Fruit fly (Drosophila melanogaster) Kc167 (cell line): Measurements from ENCODE around the gene can.

Experiments
- Myc ChIP-seq: fragments of >200 bp; optimal IDR thresholded peaks from 2 replicates; lab custom pipeline; 2017; ENCODE audit warnings: missing external identifiers
- Sin3A ChIP-seq: fragments of >200 bp; optimal IDR thresholded peaks from 2 replicates; lab custom pipeline; 2018; ENCODE audit warnings: missing external identifiers
- h ChIP-seq: fragments of >200 bp; optimal IDR thresholded peaks from 3 replicates; lab custom pipeline; 2018; ENCODE audit warnings: missing external identifiers
- insv ChIP-seq: fragments of >200 bp; optimal IDR thresholded peaks from 3 replicates; lab custom pipeline; 2018; ENCODE audit warnings: missing external identifiers
- psq ChIP-seq: fragments of >200 bp; optimal IDR thresholded peaks from 2 replicates; lab custom pipeline; 2017; ENCODE audit warnings: missing external identifiers
- ttk ChIP-seq: sonication (Bioruptor generic); optimal IDR thresholded peaks from 2 replicates; lab custom pipeline; 2017; ENCODE audit warnings: missing external identifiers

can gene

dm6 chr3L:10246226-10246778, 20.6 kb downstream of the can start:
- TF ChIP-seq ttk (lab: Kevin White, UChicago) (no peak), Myc (lab: Kevin White, UChicago) (no peak), insv (no peak), psq (lab: Kevin White, UChicago) (no peak), Sin3A (lab: Kevin White, UChicago) (no peak), h (lab: Kevin White, UChicago) (no peak)

- TF ChIP-seq Myc (lab: Kevin White, UChicago): no peak
- no peak for TF ChIP-seq h (lab: Kevin White, UChicago)
Observed at dm6 chr3L:10244606-10245005, 22.3 kb downstream of the can start, which contains the start of gene Or67c. TSS of gene Or67c (minus strand) at chr3L:10244706.

- no peak for TF ChIP-seq insv
- no peak for TF ChIP-seq h (lab: Kevin White, UChicago)
- no peak for TF ChIP-seq Sin3A (lab: Kevin White, UChicago)
- no peak for TF ChIP-seq ttk (lab: Kevin White, UChicago)
- no peak for TF ChIP-seq psq (lab: Kevin White, UChicago)
- no peak for TF ChIP-seq Myc (lab: Kevin White, UChicago)
Observed at dm6 chr3L:10242243-10242642, 24.7 kb downstream of the can start.

dm6 chr3L:10238549-10238948, 28.4 kb downstream of the can start:
- TF ChIP-seq psq (lab: Kevin White, UChicago) (no peak), Myc (lab: Kevin White, UChicago) (no peak), h (lab: Kevin White, UChicago) (no peak), Sin3A (lab: Kevin White, UChicago) (no peak), ttk (lab: Kevin White, UChicago) (no peak), insv (no peak)

dm6 chr3L:10233025-10233424, 33.9 kb downstream of the can start:
- TF ChIP-seq psq (lab: Kevin White, UChicago) (no peak), ttk (lab: Kevin White, UChicago) (no peak), insv (no peak), h (lab: Kevin White, UChicago) (no peak), Sin3A (lab: Kevin White, UChicago) (no peak), Myc (lab: Kevin White, UChicago) (no peak)

dm6 chr3L:10230542-10230941, 36.4 kb downstream of the can start:
- TF ChIP-seq insv (no peak), psq (lab: Kevin White, UChicago) (no peak), h (lab: Kevin White, UChicago) (no peak), Sin3A (lab: Kevin White, UChicago) (no peak), ttk (lab: Kevin White, UChicago) (no peak), Myc (lab: Kevin White, UChicago) (no peak)

dm6 chr3L:10227094-10227493, 39.8 kb downstream of the can start:
- TF ChIP-seq ttk (lab: Kevin White, UChicago) (no peak), Sin3A (lab: Kevin White, UChicago) (no peak), h (lab: Kevin White, UChicago) (no peak), insv (no peak), psq (lab: Kevin White, UChicago) (no peak), Myc (lab: Kevin White, UChicago) (no peak)

- TF ChIP-seq Myc (lab: Kevin White, UChicago) (no peak), psq (lab: Kevin White, UChicago) (no peak), ttk (lab: Kevin White, UChicago) (no peak), insv (no peak), h (lab: Kevin White, UChicago) (no peak), Sin3A (lab: Kevin White, UChicago) (no peak)
Observed at dm6 chr3L:10226055-10226454, 40.9 kb downstream of the can start.

dm6 chr3L:10225214-10225729, 41.6 kb downstream of the can start, which contains the start of gene scramb1:
TSS of gene scramb1 (minus strand) at chr3L:10225240.
- TF ChIP-seq h (lab: Kevin White, UChicago) (no peak), Sin3A (lab: Kevin White, UChicago) (no peak), insv (no peak), ttk (lab: Kevin White, UChicago) (no peak), Myc (lab: Kevin White, UChicago) (no peak), psq (lab: Kevin White, UChicago) (no peak)

- TF ChIP-seq Sin3A (lab: Kevin White, UChicago) (no peak), h (lab: Kevin White, UChicago) (no peak), ttk (lab: Kevin White, UChicago) (no peak), Myc (lab: Kevin White, UChicago) (no peak), insv (no peak), psq (lab: Kevin White, UChicago) (no peak)
Observed at dm6 chr3L:10224470-10225213, 42.3 kb downstream of the can start.

dm6 chr3L:10223397-10223796, 43.5 kb downstream of the can start:
- TF ChIP-seq insv (no peak), Sin3A (lab: Kevin White, UChicago) (no peak)

dm6 chr3L:10220064-10220463, 46.8 kb downstream of the can start, which contains the start of gene CG32055:
TSS of gene CG32055 (minus strand) at chr3L:10220164.
- no peak for TF ChIP-seq insv
- no peak for TF ChIP-seq Myc (lab: Kevin White, UChicago)
- no peak for TF ChIP-seq ttk (lab: Kevin White, UChicago)
- TF ChIP-seq psq (lab: Kevin White, UChicago): no peak
